Worm (Caenorhabditis elegans): ENCODE data around the gene hot-3.

Gene hot-3

DNA sequence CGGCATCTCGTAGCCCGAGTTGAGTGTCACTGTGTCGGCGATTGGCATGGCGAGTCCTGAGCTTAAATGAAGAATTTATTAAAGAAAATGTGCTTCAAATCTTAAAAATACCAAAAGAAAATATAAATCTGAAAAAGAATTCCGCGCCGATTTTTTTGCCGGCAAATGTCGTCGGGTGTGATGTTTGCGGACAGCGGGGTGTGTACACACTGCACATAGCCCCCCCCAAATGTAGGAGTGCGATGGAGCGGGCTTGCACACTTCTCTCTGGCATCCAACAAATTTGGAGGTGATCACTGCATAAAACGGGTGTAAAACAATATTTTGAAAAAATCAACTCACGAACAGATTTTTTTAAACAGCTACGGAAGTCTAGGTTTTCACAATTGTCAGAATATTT is 44.3 kb upstream of the hot-3 start, which contains the start of gene Y39G8B.2 (continued):
- TF ChIP-seq lin-1 (GFP tag; IDR thresholded peaks at IDR 0.05) (0 out of 2 replicates have a peak, but pooled peaks have one; percentile 16), daf-12 (tag; optimal IDR thresholded peaks at IDR 0.05) (no peak), spr-1 (tag; optimal IDR thresholded peaks at IDR 0.05) (no peak), hlh-11 (tag; optimal IDR thresholded peaks at IDR 0.05) (peak; percentile 81), daf-16 (GFP tag; optimal IDR thresholded peaks at IDR 0.05) (no peak), daf-16 (tag; optimal IDR thresholded peaks at IDR 0.05) (peak; percentile 71), set-16 (GFP tag; IDR thresholded peaks at IDR 0.05) (no peak), zfp-3 (GFP tag; conservative IDR thresholded peaks at IDR 0.05) (peak; percentile 56; the same call in 1 of the 2 replicates), php-3 (GFP tag; IDR thresholded peaks at IDR 0.05) (no peak), ceh-82 (tag; optimal IDR thresholded peaks at IDR 0.05) (no peak), lin-39 (tag; optimal IDR thresholded peaks at IDR 0.05) (no peak), nhr-76 (tag; optimal IDR thresholded peaks at IDR 0.05) (no peak), nhr-48 (tag; optimal IDR thresholded peaks at IDR 0.05) (no peak), zfp-2 (tag; optimal IDR thresholded peaks at IDR 0.05) (peak; percentile 14), D1046.2 (GFP tag; IDR thresholded peaks at IDR 0.05) (0 out of 2 replicates have a peak, but pooled peaks have one; percentile 40), cey-2 (tag; optimal IDR thresholded peaks at IDR 0.05; ENCODE audit: borderline replicate concordance, insufficient read depth) (no peak), Y48G9A.11 (GFP tag; IDR thresholded peaks at IDR 0.05) (no peak), lsy-2 (tag; optimal IDR thresholded peaks at IDR 0.05) (peak; percentile 64 to 93), vab-7 (GFP tag; IDR thresholded peaks at IDR 0.05) (no peak), F44E2.7 (GFP tag; IDR thresholded peaks at IDR 0.05) (no peak), skn-1 (tag; optimal IDR thresholded peaks at IDR 0.05) (no peak), ceh-20 (GFP tag; IDR thresholded peaks at IDR 0.05) (peak; percentile 73; the same call in 1 of the 2 replicates), nhr-102 (tag; optimal IDR thresholded peaks at IDR 0.05) (no peak), lim-7 (GFP tag; IDR thresholded peaks at IDR 0.05) (no peak), tag-97 (GFP tag; IDR thresholded peaks at IDR 0.05) (no peak), nhr-10 (tag; optimal IDR thresholded peaks at IDR 0.05) (no peak), daf-8 (GFP tag; IDR thresholded peaks at IDR 0.05) (no peak), ZK546.5 (tag; optimal IDR thresholded peaks at IDR 0.05) (no peak), mes-2 (tag; optimal IDR thresholded peaks at IDR 0.05; ENCODE audit: poor library complexity, severe bottlenecking) (peak; percentile 90), ceh-44 (GFP tag; IDR thresholded peaks at IDR 0.05) (no peak), rbr-2 (tag; optimal IDR thresholded peaks at IDR 0.05) (peak; percentile 88), unc-130 (GFP tag; optimal IDR thresholded peaks at IDR 0.05) (no peak), zip-2 (tag; optimal IDR thresholded peaks at IDR 0.05) (no peak), pqm-1 (tag; optimal IDR thresholded peaks at IDR 0.05) (no peak), nhr-6 (tag; optimal IDR thresholded peaks at IDR 0.05) (peak; percentile 74), snpc-1.2 (GFP tag; IDR thresholded peaks at IDR 0.05) (peak; percentile 51; the same call in 1 of the 2 replicates), nhr-11 (tag; optimal IDR thresholded peaks at IDR 0.05) (peak; percentile 72), F26F4.8 (GFP tag; conservative IDR thresholded peaks at IDR 0.05) (no peak), madf-9 (GFP tag; conservative IDR thresholded peaks at IDR 0.05) (peak; percentile 57; the same call in 1 of the 2 replicates), ceh-32 (tag; optimal IDR thresholded peaks at IDR 0.05; ENCODE audit: poor library complexity) (no peak), lin-38 (GFP tag; IDR thresholded peaks at IDR 0.05) (no peak), spr-3 (GFP tag; optimal IDR thresholded peaks at IDR 0.05) (no peak), hmg-1.1 (GFP tag; IDR thresholded peaks at IDR 0.05) (peak; percentile 92), F10B5.3 (tag; optimal IDR thresholded peaks at IDR 0.05) (no peak), zip-11 (GFP tag; IDR thresholded peaks at IDR 0.05) (no peak), saeg-2 (GFP tag; IDR thresholded peaks at IDR 0.05) (no peak), snpc-4 (tag; optimal IDR thresholded peaks at IDR 0.05) (no peak), hif-1 (tag; optimal IDR thresholded peaks at IDR 0.05) (peak in 1 of 2 experiments; percentile 73), madf-5 (GFP tag; IDR thresholded peaks at IDR 0.05) (no peak), nhr-28 (tag; optimal IDR thresholded peaks at IDR 0.05) (peak; percentile 70), pha-4 (GFP tag; IDR thresholded peaks at IDR 0.05) (no peak), pha-4 (tag; optimal IDR thresholded peaks at IDR 0.05) (peak; percentile 4)
